Fruit fly (Drosophila melanogaster): ENCODE measurements around the gene CG34316.
A peak's percentile ranks its signal among the peaks of the same experiment; 100 is the strongest.

The CG34316 gene

DNA sequence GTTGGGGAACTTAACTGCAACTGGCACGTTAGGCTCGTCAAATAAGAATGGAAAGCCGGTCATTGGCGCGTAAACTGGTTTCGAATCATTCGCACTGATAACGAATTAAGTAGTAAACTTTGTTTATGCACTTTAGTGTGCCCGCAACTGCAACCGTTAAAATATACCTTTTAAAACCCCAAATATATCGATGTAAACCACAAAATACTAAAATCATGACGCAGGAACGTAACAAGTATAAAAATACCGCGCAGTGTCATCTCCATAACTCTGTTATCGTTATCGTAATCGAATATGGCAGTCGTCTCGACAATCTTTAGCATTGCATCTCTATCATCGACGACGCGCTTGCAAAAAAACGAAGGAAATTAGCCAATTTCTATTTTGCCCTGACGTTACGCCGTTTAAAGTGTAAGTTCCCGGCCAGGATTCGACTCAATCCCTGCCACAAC, 5.1 kb upstream of the CG34316 start, which contains the start of the genes CG31344 and Caf1-55 (continued):
- TF ChIP-seq ken (GFP tag; IDR thresholded peaks at IDR 0.05), result peak; percentile 16; the same call in 1 of the 3 replicates
- no peak for TF ChIP-seq NfI (GFP tag; optimal IDR thresholded peaks at IDR 0.05)
- peak; percentile 17 for TF ChIP-seq CG7786 (GFP tag; optimal IDR thresholded peaks at IDR 0.05)
- no peak for TF ChIP-seq CG3163 (GFP tag; optimal IDR thresholded peaks at IDR 0.05)
- TF ChIP-seq vnd (GFP tag; IDR thresholded peaks at IDR 0.05; ENCODE audit: partially characterized antibody), result peak; percentile 61; the same call in 2 of the 3 replicates
- no peak for TF ChIP-seq CG18764 (GFP tag; optimal IDR thresholded peaks at IDR 0.05)
- TF ChIP-seq CG13624 (GFP tag; optimal IDR thresholded peaks at IDR 0.05), result peak; percentile 12
- no peak for TF ChIP-seq CG8290 (GFP tag; optimal IDR thresholded peaks at IDR 0.05)
- no peak for TF ChIP-seq CG8290 (tag; optimal IDR thresholded peaks at IDR 0.05)
- peak; percentile 79; the same call in 2 of the 3 replicates for TF ChIP-seq CG7963 (GFP tag; IDR thresholded peaks at IDR 0.05; ENCODE audit: partially characterized antibody)
- TF ChIP-seq B-H2 (GFP tag; optimal IDR thresholded peaks at IDR 0.05), result peak; percentile 28
- TF ChIP-seq CG33213 (GFP tag; optimal IDR thresholded peaks at IDR 0.05), result peak; percentile 20
- no peak for TF ChIP-seq CG34422 (GFP tag; IDR thresholded peaks at IDR 0.05)
- TF ChIP-seq PHDP (tag; optimal IDR thresholded peaks at IDR 0.05), result peak; percentile 25
- TF ChIP-seq knrl (GFP tag; IDR thresholded peaks at IDR 0.05; ENCODE audit: partially characterized antibody), result peak; percentile 79
- TF ChIP-seq CG12391 (tag; optimal IDR thresholded peaks at IDR 0.05), result peak; percentile 54
- TF ChIP-seq CG18619 (GFP tag; optimal IDR thresholded peaks at IDR 0.05), result no peak
- TF ChIP-seq Ets97D (GFP tag; optimal IDR thresholded peaks at IDR 0.05), result peak; percentile 66
- no peak for TF ChIP-seq bigmax (GFP tag; optimal IDR thresholded peaks at IDR 0.05)
- peak; percentile 85 for TF ChIP-seq CG2116 (GFP tag; optimal IDR thresholded peaks at IDR 0.05)
- TF ChIP-seq Hsf (GFP tag; optimal IDR thresholded peaks at IDR 0.05), result peak; percentile 1
- TF ChIP-seq Rx (GFP tag; IDR thresholded peaks at IDR 0.05), result no peak
- TF ChIP-seq CG4854 (GFP tag; optimal IDR thresholded peaks at IDR 0.05), result no peak
- TF ChIP-seq CG11696 (GFP tag; IDR thresholded peaks at IDR 0.05), result no peak
- TF ChIP-seq vvl (GFP tag; IDR thresholded peaks at IDR 0.05), result peak; percentile 42; the same call in 1 of the 2 replicates
- TF ChIP-seq CG14710 (tag; optimal IDR thresholded peaks at IDR 0.05), result peak; percentile 51
- TF ChIP-seq CG6854 (GFP tag; optimal IDR thresholded peaks at IDR 0.05), result no peak
- TF ChIP-seq p53 (GFP tag; optimal IDR thresholded peaks at IDR 0.05), result no peak
- peak; percentile 84 for TF ChIP-seq unc-4 (GFP tag; IDR thresholded peaks at IDR 0.05; ENCODE audit: partially characterized antibody)
- TF ChIP-seq CG3995 (GFP tag; optimal IDR thresholded peaks at IDR 0.05), result peak; percentile 78
- no peak for TF ChIP-seq HLH54F (GFP tag; optimal IDR thresholded peaks at IDR 0.05)
- no peak for TF ChIP-seq Aef1 (GFP tag; IDR thresholded peaks at IDR 0.05)
- peak; percentile 74 for TF ChIP-seq Scr (GFP tag; IDR thresholded peaks at IDR 0.05; ENCODE audit: partially characterized antibody)
- peak; percentile 65 for TF ChIP-seq MESR4 (GFP tag; optimal IDR thresholded peaks at IDR 0.05)
- TF ChIP-seq Abd-B (GFP tag; optimal IDR thresholded peaks at IDR 0.05), result peak; percentile 66
- TF ChIP-seq CG15601 (tag; optimal IDR thresholded peaks at IDR 0.05), result peak; percentile 32
- peak; percentile 21 for TF ChIP-seq gsb-n (tag; optimal IDR thresholded peaks at IDR 0.05)
- peak; percentile 56 for TF ChIP-seq CG30020 (tag; optimal IDR thresholded peaks at IDR 0.05)
- no peak for TF ChIP-seq CG13424 (tag; optimal IDR thresholded peaks at IDR 0.05)
- TF ChIP-seq E2f2 (GFP tag; IDR thresholded peaks at IDR 0.05), result peak; percentile 82
- TF ChIP-seq scrt (GFP tag; optimal IDR thresholded peaks at IDR 0.05), result no peak
- peak; percentile 81 for TF ChIP-seq YL-1 (GFP tag; optimal IDR thresholded peaks at IDR 0.05)
- TF ChIP-seq Doc3 (GFP tag; IDR thresholded peaks at IDR 0.05; ENCODE audit: partially characterized antibody), result peak; percentile 68; the same call in 2 of the 3 replicates
- no peak for TF ChIP-seq kay (GFP tag; optimal IDR thresholded peaks at IDR 0.05)
- TF ChIP-seq h (optimal IDR thresholded peaks at IDR 0.05), result no peak
- no peak for TF ChIP-seq CG6813 (GFP tag; optimal IDR thresholded peaks at IDR 0.05)
- TF ChIP-seq CG42726 (GFP tag; IDR thresholded peaks at IDR 0.05; ENCODE audit: partially characterized antibody), result peak; percentile 39; the same call in 1 of the 2 replicates
- no peak for TF ChIP-seq CG7987 (GFP tag; optimal IDR thresholded peaks at IDR 0.05)
- TF ChIP-seq Dp (GFP tag; optimal IDR thresholded peaks at IDR 0.05), result peak; percentile 77
- TF ChIP-seq CG12299 (tag; optimal IDR thresholded peaks at IDR 0.05), result peak; percentile 2

Data from whole organism, embryonic.